Fruit fly (Drosophila melanogaster) whole organism, embryonic: ENCODE results near the gene CG42536.

ENCODE experiments used
- Adf1 ChIP-seq: fragments of 200-800 bp; sonication (Bioruptor generic); IDR thresholded peaks from 2 replicates; pipeline ENCODE4 v1.3.6; 2022; ENCODE audit warnings: missing biosample characterization, missing genetic modification characterization
- Atf-2 ChIP-seq: fragments of 200-800 bp; sonication (Bioruptor generic); optimal IDR thresholded peaks from 2 replicates; lab custom pipeline; 2016; ENCODE audit warnings: missing biosample characterization, missing genetic modification characterization
- B-H1 ChIP-seq: fragments of 200-800 bp; sonication (Bioruptor generic); IDR thresholded peaks from 3 replicates; pipeline ENCODE4 v1.3.6; 2022; ENCODE audit warnings: missing biosample characterization, missing genetic modification characterization
- CG10147 ChIP-seq: fragments of 200-800 bp; sonication (Bioruptor generic); optimal IDR thresholded peaks from 2 replicates; lab custom pipeline; 2019; ENCODE audit warnings: missing biosample characterization, mild to moderate bottlenecking, missing genetic modification characterization, moderate library complexity
- CG10274 ChIP-seq: fragments of 200-800 bp; sonication (Bioruptor generic); optimal IDR thresholded peaks from 3 replicates; lab custom pipeline; 2017; ENCODE audit warnings: missing biosample characterization, mild to moderate bottlenecking, missing genetic modification characterization
- CG10431 ChIP-seq: fragments of 200-800 bp; sonication (Bioruptor generic); optimal IDR thresholded peaks from 3 replicates; lab custom pipeline; 2018; ENCODE audit warnings: missing biosample characterization, mild to moderate bottlenecking, missing genetic modification characterization
- CG10565 ChIP-seq: fragments of 200-800 bp; sonication (Bioruptor generic); optimal IDR thresholded peaks from 3 replicates; lab custom pipeline; 2016; ENCODE audit warnings: missing biosample characterization, mild to moderate bottlenecking, missing genetic modification characterization
- CG11093 ChIP-seq: fragments of 200-800 bp; sonication (Bioruptor generic); IDR thresholded peaks from 3 replicates; pipeline ENCODE4 v1.3.6; 2022; ENCODE audit warnings: missing biosample characterization, missing genetic modification characterization
- CG11695 ChIP-seq: fragments of 200-800 bp; sonication (Bioruptor generic); IDR thresholded peaks from 3 replicates; pipeline ENCODE4 v1.3.6; 2022; ENCODE audit warnings: missing biosample characterization, missing genetic modification characterization
- CG14050 ChIP-seq: fragments of 200-800 bp; sonication (Bioruptor generic); IDR thresholded peaks from 3 replicates; pipeline ENCODE4 v1.3.6; 2022; ENCODE audit warnings: missing biosample characterization, missing genetic modification characterization
- CG15269 ChIP-seq: fragments of 200-800 bp; sonication (Bioruptor generic); optimal IDR thresholded peaks from 2 replicates; lab custom pipeline; 2018; ENCODE audit warnings: missing biosample characterization, mild to moderate bottlenecking, missing genetic modification characterization, moderate library complexity
- CG17912 ChIP-seq: fragments of 200-800 bp; sonication (Bioruptor generic); optimal IDR thresholded peaks from 2 replicates; lab custom pipeline; 2018; ENCODE audit warnings: missing biosample characterization, mild to moderate bottlenecking, missing genetic modification characterization
- CG18011 ChIP-seq: fragments of 200-800 bp; sonication (Bioruptor generic); optimal IDR thresholded peaks from 2 replicates; lab custom pipeline; 2017; ENCODE audit warnings: missing biosample characterization, missing genetic modification characterization, mild to moderate bottlenecking, moderate library complexity, missing genotype
- CG2889 ChIP-seq: fragments of 200-800 bp; sonication (Bioruptor generic); IDR thresholded peaks from 3 replicates; pipeline ENCODE4 v1.3.6; 2022; ENCODE audit warnings: missing biosample characterization, missing genetic modification characterization
- CG31388 ChIP-seq: fragments of 200-800 bp; sonication (Bioruptor generic); optimal IDR thresholded peaks from 2 replicates; lab custom pipeline; 2016; ENCODE audit warnings: missing biosample characterization, missing genetic modification characterization
- CG34376 ChIP-seq: fragments of 200-800 bp; sonication (Bioruptor generic); optimal IDR thresholded peaks from 2 replicates; lab custom pipeline; 2018; ENCODE audit warnings: missing biosample characterization, mild to moderate bottlenecking, missing genetic modification characterization
- CG5180 ChIP-seq: fragments of 200-800 bp; sonication (Bioruptor generic); optimal IDR thresholded peaks from 3 replicates; lab custom pipeline; 2017; ENCODE audit warnings: missing biosample characterization, missing genetic modification characterization, mild to moderate bottlenecking, moderate library complexity, missing genetic modification reagents
- CG5245 ChIP-seq: fragments of 200-800 bp; sonication (Bioruptor generic); optimal IDR thresholded peaks from 3 replicates; lab custom pipeline; 2016; ENCODE audit warnings: missing biosample characterization, missing genetic modification characterization
- CG6683 ChIP-seq: fragments of 200-800 bp; sonication (Bioruptor generic); optimal IDR thresholded peaks from 2 replicates; lab custom pipeline; 2017; ENCODE audit warnings: missing biosample characterization, mild to moderate bottlenecking, missing genetic modification characterization, missing genetic modification reagents
- CG6765 ChIP-seq: fragments of 200-800 bp; sonication (Bioruptor generic); optimal IDR thresholded peaks from 3 replicates; lab custom pipeline; 2017; ENCODE audit warnings: missing biosample characterization, mild to moderate bottlenecking, missing genetic modification characterization
- CG8089 ChIP-seq: fragments of 200-800 bp; sonication (Bioruptor generic); optimal IDR thresholded peaks from 3 replicates; lab custom pipeline; 2016; ENCODE audit warnings: missing biosample characterization, missing genetic modification characterization
- CG8290 ChIP-seq, 3 experiments: fragments of 200-800 bp; sonication (Bioruptor generic); optimal IDR thresholded peaks; 2 replicates each; lab custom pipeline; 2016 to 2019; ENCODE audit warnings: missing biosample characterization in 3 of 3, missing genetic modification characterization in 3 of 3, mild to moderate bottlenecking in 2 of 3, moderate library complexity in 1 of 3
- CG8924 ChIP-seq: fragments of 200-800 bp; optimal IDR thresholded peaks from 3 replicates; lab custom pipeline; 2019; ENCODE audit warnings: missing biosample characterization, mild to moderate bottlenecking, missing genetic modification characterization, moderate library complexity
- CG9727 ChIP-seq: fragments of 200-800 bp; sonication (Bioruptor generic); optimal IDR thresholded peaks from 3 replicates; lab custom pipeline; 2017; ENCODE audit warnings: missing biosample characterization, mild to moderate bottlenecking, missing genetic modification characterization
- CG9876 ChIP-seq: fragments of 200-800 bp; sonication (Bioruptor generic); optimal IDR thresholded peaks from 2 replicates; lab custom pipeline; 2016; ENCODE audit warnings: missing biosample characterization, missing genetic modification characterization
- CTCF ChIP-seq: fragments of 200-800 bp; sonication (Bioruptor generic); optimal IDR thresholded peaks from 2 replicates; lab custom pipeline; 2017; ENCODE audit warnings: missing biosample characterization, mild to moderate bottlenecking, missing genetic modification characterization, moderate library complexity
- Dip2 ChIP-seq: fragments of 200-800 bp; sonication (Bioruptor generic); IDR thresholded peaks from 2 replicates; pipeline ENCODE4 v1.3.6; 2022; ENCODE audit warnings: missing biosample characterization, missing genetic modification characterization
- Doc2 ChIP-seq: fragments of 200-800 bp; sonication (Bioruptor generic); IDR thresholded peaks from 2 replicates; pipeline ENCODE4 v1.3.6; 2022; ENCODE audit warnings: missing biosample characterization, missing genetic modification characterization
- GATAe ChIP-seq: fragments of 200-800 bp; sonication (Bioruptor generic); conservative IDR thresholded peaks from 2 replicates; pipeline ENCODE4 v1.3.6; 2022; ENCODE audit warnings: missing biosample characterization, missing genetic modification characterization
- HHEX ChIP-seq: fragments of 200-800 bp; sonication (Bioruptor generic); optimal IDR thresholded peaks from 3 replicates; lab custom pipeline; 2017; ENCODE audit warnings: missing biosample characterization, mild to moderate bottlenecking, missing genetic modification characterization, missing genetic modification reagents
- Hsf ChIP-seq: fragments of 200-800 bp; sonication (Bioruptor generic); optimal IDR thresholded peaks from 3 replicates; lab custom pipeline; 2016; ENCODE audit warnings: missing biosample characterization, missing genetic modification characterization
- Lpt ChIP-seq: fragments of >200 bp; optimal IDR thresholded peaks from 2 replicates; lab custom pipeline; 2018; ENCODE audit warnings: missing biosample characterization, missing genetic modification characterization
- PHDP ChIP-seq: fragments of 200-800 bp; sonication (Bioruptor generic); optimal IDR thresholded peaks from 3 replicates; lab custom pipeline; 2018; ENCODE audit warnings: missing biosample characterization, mild to moderate bottlenecking, missing genetic modification characterization, moderate library complexity
- Side ChIP-seq: fragments of 200-800 bp; sonication (Bioruptor generic); optimal IDR thresholded peaks from 2 replicates; lab custom pipeline; 2016; ENCODE audit warnings: missing biosample characterization, missing genetic modification characterization
- Taf1 ChIP-seq: fragments of 200-800 bp; sonication (Bioruptor generic); IDR thresholded peaks from 2 replicates; pipeline ENCODE4 v1.3.6; 2022; ENCODE audit warnings: missing biosample characterization, missing genetic modification characterization
- Xbp1 ChIP-seq: fragments of 200-800 bp; sonication (Bioruptor generic); optimal IDR thresholded peaks from 3 replicates; lab custom pipeline; 2016; ENCODE audit warnings: missing biosample characterization, mild to moderate bottlenecking, missing genetic modification characterization
- dan ChIP-seq: fragments of 200-800 bp; sonication (Bioruptor generic); IDR thresholded peaks from 2 replicates; pipeline ENCODE4 v1.3.6; 2022; ENCODE audit warnings: missing biosample characterization, missing genetic modification characterization
- dati ChIP-seq: fragments of 200-800 bp; sonication (Bioruptor generic); IDR thresholded peaks from 2 replicates; pipeline ENCODE4 v1.3.6; 2022; ENCODE audit warnings: missing biosample characterization, missing genetic modification characterization
- fd102C ChIP-seq: fragments of 200-800 bp; sonication (Bioruptor generic); optimal IDR thresholded peaks from 2 replicates; lab custom pipeline; 2018; ENCODE audit warnings: missing biosample characterization, mild to moderate bottlenecking, missing genetic modification characterization, moderate library complexity
- fd3F ChIP-seq: fragments of 200-800 bp; sonication (Bioruptor generic); optimal IDR thresholded peaks from 2 replicates; lab custom pipeline; 2018; ENCODE audit warnings: missing biosample characterization, mild to moderate bottlenecking, missing genetic modification characterization, moderate library complexity
- fu2 ChIP-seq: fragments of 200-800 bp; sonication (Bioruptor generic); optimal IDR thresholded peaks from 2 replicates; lab custom pipeline; 2016; ENCODE audit warnings: missing biosample characterization, missing genetic modification characterization
- gce ChIP-seq: fragments of 200-800 bp; sonication (Bioruptor generic); IDR thresholded peaks from 3 replicates; pipeline ENCODE4 v1.3.6; 2022; ENCODE audit warnings: missing biosample characterization, missing genetic modification characterization
- insv ChIP-seq, 2 experiments: fragments of 200-800 bp; sonication (Bioruptor generic); optimal IDR thresholded peaks; 3 replicates each; lab custom pipeline; 2016 to 2018; ENCODE audit warnings: missing biosample characterization in 2 of 2, missing genetic modification characterization in 2 of 2
- inv ChIP-seq: fragments of 200-800 bp; sonication (Bioruptor generic); IDR thresholded peaks from 2 replicates; pipeline ENCODE4 v1.3.6; 2022; ENCODE audit warnings: missing biosample characterization, missing genetic modification characterization; ENCODE audit not compliant: partially characterized antibody
- lbe ChIP-seq: fragments of 200-800 bp; sonication (Bioruptor generic); optimal IDR thresholded peaks from 2 replicates; lab custom pipeline; 2016; ENCODE audit warnings: missing biosample characterization, mild to moderate bottlenecking, missing genetic modification characterization
- ro ChIP-seq: fragments of 200-800 bp; sonication (Bioruptor generic); IDR thresholded peaks from 2 replicates; pipeline ENCODE4 v1.3.6; 2022; ENCODE audit warnings: missing biosample characterization, missing genetic modification characterization
- sqz ChIP-seq: fragments of 200-800 bp; sonication (Bioruptor generic); optimal IDR thresholded peaks from 3 replicates; lab custom pipeline; 2018; ENCODE audit warnings: missing biosample characterization, mild to moderate bottlenecking, missing genetic modification characterization
- trh ChIP-seq: fragments of 200-800 bp; sonication (Bioruptor generic); optimal IDR thresholded peaks from 2 replicates; lab custom pipeline; 2016; ENCODE audit warnings: missing biosample characterization, missing genetic modification characterization
- ttk ChIP-seq: fragments of 200-800 bp; sonication (Bioruptor generic); IDR thresholded peaks from 2 replicates; pipeline ENCODE4 v2.1.2; 2022; ENCODE audit warnings: missing biosample characterization, missing genetic modification characterization
- z ChIP-seq: fragments of 200-800 bp; sonication (Bioruptor generic); IDR thresholded peaks from 3 replicates; pipeline ENCODE4 v1.3.6; 2022; ENCODE audit warnings: missing biosample characterization, missing genetic modification characterization

CG42536 gene

dm6 chr3L:10665433-10666150 is 35.7 kb upstream of the CG42536 start (continued):
- peak; percentile 89 for TF ChIP-seq gce
- peak; percentile 95 for TF ChIP-seq Xbp1 (GFP tag; lab: Kevin White, UChicago)
- TF ChIP-seq Dip2 = peak; percentile 23; the same call in 1 of the 2 replicates
- TF ChIP-seq PHDP = peak; percentile 97
- TF ChIP-seq B-H1 (GFP tag; lab: Robert Waterston, UW) = peak; percentile 89
- TF ChIP-seq Lpt = no peak
- TF ChIP-seq CG31388 (GFP tag; lab: Kevin White, UChicago) = peak; percentile 68
- peak; percentile 76 for TF ChIP-seq CG8089 (GFP tag; lab: Kevin White, UChicago)
- peak; percentile 87 for TF ChIP-seq CG17912 (GFP tag; lab: Kevin White, UChicago)
- TF ChIP-seq CG5180 (GFP tag; lab: Kevin White, UChicago) = peak; percentile 94
- peak; percentile 57 for TF ChIP-seq GATAe (GFP tag; lab: Robert Waterston, UW)
- no peak; the same call in 1 of the 2 replicates for TF ChIP-seq Doc2 (GFP tag; lab: Robert Waterston, UW)
- TF ChIP-seq CG10274 (GFP tag; lab: Kevin White, UChicago) = peak; percentile 89
- peak; percentile 81 for TF ChIP-seq dati (GFP tag; lab: Robert Waterston, UW)
- TF ChIP-seq insv (GFP tag; optimal IDR thresholded peaks at IDR 0.05; lab: Kevin White, UChicago) = peak in 1 of 2 experiments; percentile 83
- TF ChIP-seq CG5245 (GFP tag; lab: Kevin White, UChicago) = peak; percentile 88
- peak; percentile 84 for TF ChIP-seq CG14050 (GFP tag; lab: Robert Waterston, UW)
- peak; percentile 44 for TF ChIP-seq CG9876 (GFP tag; lab: Kevin White, UChicago)
- TF ChIP-seq dan = no peak
- peak; percentile 97 for TF ChIP-seq HHEX (GFP tag; lab: Kevin White, UChicago)
- peak; percentile 71 for TF ChIP-seq CTCF (GFP tag; lab: Kevin White, UChicago)
- TF ChIP-seq CG11695 (GFP tag; lab: Robert Waterston, UW) = peak; percentile 97
- TF ChIP-seq sqz (GFP tag; lab: Kevin White, UChicago) = peak; percentile 98
- TF ChIP-seq CG10565 (GFP tag; lab: Kevin White, UChicago) = peak; percentile 66
- TF ChIP-seq Side (GFP tag; lab: Kevin White, UChicago) = peak; percentile 92
- peak; percentile 99 for TF ChIP-seq CG8924 (tag; lab: Kevin White, UChicago)
- TF ChIP-seq CG9727 = peak; percentile 99
- TF ChIP-seq CG6683 (GFP tag; lab: Kevin White, UChicago) = peak; percentile 94
- peak; percentile 83 for TF ChIP-seq ro (GFP tag; lab: Robert Waterston, UW)
- peak; percentile 98 for TF ChIP-seq CG15269 (tag; lab: Kevin White, UChicago)
- TF ChIP-seq Hsf (GFP tag; lab: Kevin White, UChicago) = peak; percentile 93
- TF ChIP-seq CG11093 (GFP tag; lab: Robert Waterston, UW) = peak; percentile 89
- TF ChIP-seq fd102C (GFP tag; lab: Kevin White, UChicago) = peak; percentile 90
- TF ChIP-seq fu2 = peak; percentile 69
- TF ChIP-seq Adf1 (GFP tag; lab: Robert Waterston, UW) = peak; percentile 85
- no peak; the same call in 2 of the 3 replicates for TF ChIP-seq z (GFP tag; lab: Robert Waterston, UW)
- peak; percentile 90 for TF ChIP-seq trh (GFP tag; lab: Kevin White, UChicago)
- TF ChIP-seq lbe (GFP tag; lab: Kevin White, UChicago) = peak; percentile 95
- peak; percentile 94 for TF ChIP-seq CG8290 (GFP tag; optimal IDR thresholded peaks at IDR 0.05; lab: Kevin White, UChicago)
- TF ChIP-seq CG8290 (tag; optimal IDR thresholded peaks at IDR 0.05; lab: Kevin White, UChicago) = peak; percentile 85 to 96
- TF ChIP-seq CG10431 (GFP tag; lab: Kevin White, UChicago) = peak; percentile 94
- peak; percentile 95 for TF ChIP-seq CG10147 (GFP tag; lab: Kevin White, UChicago)
- TF ChIP-seq Taf1 (GFP tag; lab: Robert Waterston, UW) = peak; percentile 85
- TF ChIP-seq fd3F (GFP tag; lab: Kevin White, UChicago) = peak; percentile 95
- TF ChIP-seq inv = no peak
- peak; percentile 75 for TF ChIP-seq Atf-2 (GFP tag; lab: Kevin White, UChicago)
- TF ChIP-seq CG6765 = peak; percentile 96
- TF ChIP-seq CG2889 (GFP tag; lab: Robert Waterston, UW) = peak; percentile 84
- peak; percentile 93 for TF ChIP-seq ttk (GFP tag; lab: Robert Waterston, UW)
- peak; percentile 96 for TF ChIP-seq CG34376 (GFP tag; lab: Kevin White, UChicago)
- TF ChIP-seq CG18011 (GFP tag; lab: Kevin White, UChicago) = peak; percentile 80
